Worm (Caenorhabditis elegans): ENCODE data around the gene srd-11.

The srd-11 gene

ce11 chrV:13657291-13657690 lies 37.6 kb upstream of the srd-11 start (continued):
- no peak for TF ChIP-seq K09A11.1 (tag; optimal IDR thresholded peaks at IDR 0.05; ENCODE audit: insufficient read depth)
- no peak for TF ChIP-seq ref-2 (tag; optimal IDR thresholded peaks at IDR 0.05)
- TF ChIP-seq pat-9 (tag; optimal IDR thresholded peaks at IDR 0.05) = no peak

ce11 chrV:13656346-13657254 lies 36.9 kb upstream of the srd-11 start:
- peak; percentile 57 for TF ChIP-seq unc-55 (GFP tag; optimal IDR thresholded peaks at IDR 0.05)
- TF ChIP-seq elt-2 (tag; optimal IDR thresholded peaks at IDR 0.05) = peak; percentile 53
- TF ChIP-seq F13H6.1 (tag; optimal IDR thresholded peaks at IDR 0.05) = no peak
- TF ChIP-seq ref-2 (tag; optimal IDR thresholded peaks at IDR 0.05) = peak; percentile 29

DNA sequence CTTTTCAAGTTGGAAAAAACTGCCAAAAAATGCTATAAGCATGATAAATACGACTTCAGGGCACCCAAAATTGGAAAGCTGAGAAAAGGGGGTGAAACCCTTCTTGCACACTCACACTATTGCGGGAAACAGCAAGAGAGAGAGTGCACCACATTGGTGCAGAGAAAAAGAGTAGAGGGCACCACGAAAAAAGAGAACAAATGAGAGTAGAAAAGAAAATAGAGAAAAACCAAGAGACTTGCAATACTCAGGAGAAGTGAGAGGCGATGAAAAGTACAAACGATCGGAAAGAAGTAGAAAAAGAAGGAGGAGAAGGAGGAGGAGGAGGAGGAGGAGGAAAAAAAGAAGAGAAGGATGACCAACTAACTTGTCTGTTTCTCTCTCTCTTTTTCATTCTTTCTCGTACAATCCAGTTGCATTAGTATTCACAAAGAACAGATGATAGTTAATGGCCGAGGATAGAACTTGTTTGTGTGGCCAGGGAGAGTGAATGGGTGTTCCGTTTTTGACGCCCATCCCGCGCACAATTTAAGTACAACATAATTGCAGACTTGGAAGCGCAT lies 35.6 kb upstream of the srd-11 start:
- TF ChIP-seq sox-4 (tag; optimal IDR thresholded peaks at IDR 0.05) (no peak), lim-6 (tag; optimal IDR thresholded peaks at IDR 0.05) (no peak), tbx-2 (tag; optimal IDR thresholded peaks at IDR 0.05) (peak; percentile 62), dve-1 (tag; optimal IDR thresholded peaks at IDR 0.05) (peak; percentile 21), ceh-31 (tag; optimal IDR thresholded peaks at IDR 0.05) (peak; percentile 78), F13H6.1 (tag; optimal IDR thresholded peaks at IDR 0.05) (peak; percentile 20), ceh-2 (tag; optimal IDR thresholded peaks at IDR 0.05) (no peak), ets-4 (tag; optimal IDR thresholded peaks at IDR 0.05) (no peak), ceh-18 (tag; optimal IDR thresholded peaks at IDR 0.05) (peak; percentile 41), T23F11.4 (GFP tag; optimal IDR thresholded peaks at IDR 0.05) (no peak), ceh-34 (tag; optimal IDR thresholded peaks at IDR 0.05) (peak; percentile 55), madf-2 (tag; optimal IDR thresholded peaks at IDR 0.05) (no peak), unc-42 (tag; optimal IDR thresholded peaks at IDR 0.05) (peak; percentile 59), tbx-7 (tag; optimal IDR thresholded peaks at IDR 0.05) (no peak), ttx-3 (tag; optimal IDR thresholded peaks at IDR 0.05) (no peak), ceh-48 (tag; optimal IDR thresholded peaks at IDR 0.05) (peak; percentile 18), pha-2 (tag; optimal IDR thresholded peaks at IDR 0.05) (no peak), C08G9.2 (tag; optimal IDR thresholded peaks at IDR 0.05) (peak; percentile 3), pros-1 (tag; optimal IDR thresholded peaks at IDR 0.05) (peak; percentile 22), unc-86 (tag; optimal IDR thresholded peaks at IDR 0.05) (no peak), unc-55 (GFP tag; optimal IDR thresholded peaks at IDR 0.05) (peak; percentile 52), nfya-1 (tag; optimal IDR thresholded peaks at IDR 0.05) (peak; percentile 65), K09A11.1 (tag; optimal IDR thresholded peaks at IDR 0.05; ENCODE audit: insufficient read depth) (peak; percentile 5), nhr-232 (tag; optimal IDR thresholded peaks at IDR 0.05) (no peak), ref-2 (tag; optimal IDR thresholded peaks at IDR 0.05) (peak; percentile 53)

ce11 chrV:13654394-13654792 lies 34.7 kb upstream of the srd-11 start:
- TF ChIP-seq che-1 (tag; optimal IDR thresholded peaks at IDR 0.05) = no peak
- no peak for TF ChIP-seq hlh-30 (tag; optimal IDR thresholded peaks at IDR 0.05; ENCODE audit: insufficient read depth)
- TF ChIP-seq ets-4 (tag; optimal IDR thresholded peaks at IDR 0.05) = no peak
- TF ChIP-seq ttx-3 (tag; optimal IDR thresholded peaks at IDR 0.05) = no peak
- TF ChIP-seq ztf-16 (tag; optimal IDR thresholded peaks at IDR 0.05) = no peak
- TF ChIP-seq pha-4 (tag; optimal IDR thresholded peaks at IDR 0.05) = no peak
- no peak for TF ChIP-seq ceh-24 (tag; optimal IDR thresholded peaks at IDR 0.05)
- TF ChIP-seq rnt-1 (tag; optimal IDR thresholded peaks at IDR 0.05) = no peak
- no peak for TF ChIP-seq hlh-13 (GFP tag; optimal IDR thresholded peaks at IDR 0.05)
- TF ChIP-seq C08G9.2 (tag; optimal IDR thresholded peaks at IDR 0.05) = no peak
- TF ChIP-seq T23F11.4 (GFP tag; optimal IDR thresholded peaks at IDR 0.05) = no peak
- no peak for TF ChIP-seq elt-4 (tag; optimal IDR thresholded peaks at IDR 0.05)
- TF ChIP-seq dve-1 (tag; optimal IDR thresholded peaks at IDR 0.05) = no peak
- TF ChIP-seq tbx-2 (tag; optimal IDR thresholded peaks at IDR 0.05) = no peak
- no peak for TF ChIP-seq unc-86 (tag; optimal IDR thresholded peaks at IDR 0.05)
- no peak for TF ChIP-seq fkh-6 (tag; optimal IDR thresholded peaks at IDR 0.05)
